Worm (Caenorhabditis elegans) whole organism, L3 larva: Measurements from ENCODE around the gene R07B7.6.

Experiments used
- elt-2 ChIP-seq: sonication (generic microtip); optimal IDR thresholded peaks from 2 replicates; lab custom pipeline; 2016; ENCODE audit warnings: missing genetic modification reagents, mild to moderate bottlenecking, missing genetic modification characterization, missing compliant biosample characterization

Gene R07B7.6

ce11 chrV:12024273-12024672 is 50.5 kb downstream of the R07B7.6 start (continued):
- no peak for TF ChIP-seq elt-2 (tag; lab: Kevin White, UChicago)
